Fruit fly (Drosophila melanogaster): ENCODE data around the gene CG4408.

The CG4408 gene

dm6 chr3R:23346893-23347396, 16.4 kb downstream of the CG4408 start (continued):
- TF ChIP-seq CG7987 (GFP tag; optimal IDR thresholded peaks at IDR 0.05) = no peak
- TF ChIP-seq Elba2 (GFP tag; optimal IDR thresholded peaks at IDR 0.05) = no peak
- peak; percentile 48 for TF ChIP-seq CG4424 (GFP tag; optimal IDR thresholded peaks at IDR 0.05)
- TF ChIP-seq CG8290 (GFP tag; optimal IDR thresholded peaks at IDR 0.05) = peak; percentile 9
- no peak for TF ChIP-seq CG8290 (tag; optimal IDR thresholded peaks at IDR 0.05)
- no peak for TF ChIP-seq ato (GFP tag; IDR thresholded peaks at IDR 0.05; ENCODE audit: partially characterized antibody)
- peak; percentile 47 for TF ChIP-seq tna (GFP tag; IDR thresholded peaks at IDR 0.05; ENCODE audit: partially characterized antibody)
- peak; percentile 86 for TF ChIP-seq CG17361 (GFP tag; IDR thresholded peaks at IDR 0.05)
- TF ChIP-seq Adf1 (GFP tag; IDR thresholded peaks at IDR 0.05) = no peak
- no peak for TF ChIP-seq exex (tag; optimal IDR thresholded peaks at IDR 0.05)
- peak; percentile 19 for TF ChIP-seq caup (GFP tag; optimal IDR thresholded peaks at IDR 0.05; ENCODE audit: severe bottlenecking)
- peak; percentile 38; the same call in 1 of the 2 replicates for TF ChIP-seq CG14441 (GFP tag; IDR thresholded peaks at IDR 0.05)
- TF ChIP-seq CG17359 (tag; optimal IDR thresholded peaks at IDR 0.05) = peak; percentile 57
- no peak for TF ChIP-seq fd64A (GFP tag; optimal IDR thresholded peaks at IDR 0.05)
- TF ChIP-seq Bdp1 (GFP tag; optimal IDR thresholded peaks at IDR 0.05) = no peak
- TF ChIP-seq CG1529 (GFP tag; optimal IDR thresholded peaks at IDR 0.05) = peak; percentile 3
- no peak for TF ChIP-seq sna (GFP tag; IDR thresholded peaks at IDR 0.05; ENCODE audit: partially characterized antibody)
- no peak for TF ChIP-seq stwl (tag; optimal IDR thresholded peaks at IDR 0.05)
- no peak for TF ChIP-seq nom (GFP tag; optimal IDR thresholded peaks at IDR 0.05)
- TF ChIP-seq CG3838 (GFP tag; optimal IDR thresholded peaks at IDR 0.05) = no peak
- TF ChIP-seq CG9932 (GFP tag; IDR thresholded peaks at IDR 0.05) = 0 out of 2 replicates have a peak, but pooled peaks have one; percentile 17
- no peak for TF ChIP-seq pan (optimal IDR thresholded peaks at IDR 0.05)
- peak in 1 of 2 experiments; percentile 41 for TF ChIP-seq pan (GFP tag; optimal IDR thresholded peaks at IDR 0.05 in 1 of 2, IDR thresholded peaks at IDR 0.05 in 1 of 2)
- TF ChIP-seq zfh1 (GFP tag; IDR thresholded peaks at IDR 0.05) = peak; percentile 69; the same call in 2 of the 3 replicates
- no peak for TF ChIP-seq slou (GFP tag; optimal IDR thresholded peaks at IDR 0.05)
- no peak for TF ChIP-seq CG3407 (GFP tag; optimal IDR thresholded peaks at IDR 0.05)
- TF ChIP-seq CG31388 (GFP tag; optimal IDR thresholded peaks at IDR 0.05) = no peak
- peak; percentile 53 for TF ChIP-seq slbo (GFP tag; IDR thresholded peaks at IDR 0.05)
- no peak; the same call in 2 of the 3 replicates for TF ChIP-seq CG6175 (GFP tag; IDR thresholded peaks at IDR 0.05)
- TF ChIP-seq Doc3 (GFP tag; IDR thresholded peaks at IDR 0.05; ENCODE audit: partially characterized antibody) = no peak
- no peak for TF ChIP-seq CG14860 (GFP tag; IDR thresholded peaks at IDR 0.05; ENCODE audit: partially characterized antibody)
- TF ChIP-seq Lim3 (GFP tag; IDR thresholded peaks at IDR 0.05) = no peak
- 0 out of 3 replicates have a peak, but pooled peaks have one; percentile 23 for TF ChIP-seq Aef1 (GFP tag; IDR thresholded peaks at IDR 0.05)
- TF ChIP-seq p53 (GFP tag; optimal IDR thresholded peaks at IDR 0.05) = no peak
- no peak for TF ChIP-seq Ravus (GFP tag; IDR thresholded peaks at IDR 0.05)
- no peak for TF ChIP-seq Camta (GFP tag; optimal IDR thresholded peaks at IDR 0.05)
- TF ChIP-seq gfzf (GFP tag; optimal IDR thresholded peaks at IDR 0.05) = no peak
- peak; percentile 47 for TF ChIP-seq lab (GFP tag; optimal IDR thresholded peaks at IDR 0.05)
- no peak for TF ChIP-seq CG4730 (GFP tag; IDR thresholded peaks at IDR 0.05)
- no peak for TF ChIP-seq B-H2 (GFP tag; optimal IDR thresholded peaks at IDR 0.05)
- TF ChIP-seq CG3065 (GFP tag; optimal IDR thresholded peaks at IDR 0.05) = no peak
- no peak for TF ChIP-seq z (GFP tag; IDR thresholded peaks at IDR 0.05)
- TF ChIP-seq HLH4C (GFP tag; IDR thresholded peaks at IDR 0.05; ENCODE audit: partially characterized antibody) = no peak
- TF ChIP-seq D (optimal IDR thresholded peaks at IDR 0.05) = no peak
- TF ChIP-seq D (GFP tag; optimal IDR thresholded peaks at IDR 0.05) = peak; percentile 28
- peak; percentile 6 for TF ChIP-seq Lhr (GFP tag; optimal IDR thresholded peaks at IDR 0.05)
- peak; percentile 14 for TF ChIP-seq vfl (GFP tag; optimal IDR thresholded peaks at IDR 0.05)
- TF ChIP-seq CG11560 (tag; IDR thresholded peaks at IDR 0.05) = no peak
- no peak for TF ChIP-seq CrebB (tag; optimal IDR thresholded peaks at IDR 0.05)
- TF ChIP-seq CG13287 (GFP tag; IDR thresholded peaks at IDR 0.05; ENCODE audit: partially characterized antibody) = no peak
- peak; percentile 47 for TF ChIP-seq Ada2b (GFP tag; IDR thresholded peaks at IDR 0.05)

All from whole organism, embryonic.